Fruit fly (Drosophila melanogaster): ENCODE data around the gene Vps16B.

Vps16B gene

DNA sequence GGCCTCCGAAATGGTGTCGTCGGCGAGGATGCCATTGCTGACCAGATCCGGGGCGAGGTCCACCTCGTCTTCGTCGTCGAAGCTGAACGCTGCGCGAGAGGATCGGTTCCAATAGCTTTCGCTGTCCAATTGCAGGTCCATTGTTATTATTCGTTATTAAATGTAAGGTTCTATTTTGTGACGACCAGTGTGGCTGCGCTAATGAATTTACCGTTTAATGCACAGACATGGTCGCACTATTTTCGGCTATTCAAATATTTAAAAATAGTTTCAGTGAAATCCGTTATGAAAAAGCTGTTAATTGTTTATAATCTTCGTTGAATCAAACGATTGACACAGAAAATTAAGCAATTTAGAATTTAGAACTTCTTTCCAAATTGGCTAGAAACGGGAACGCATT, at the start of gene Vps16B (continued):
- TF ChIP-seq CG16813 (GFP tag; IDR thresholded peaks at IDR 0.05; ENCODE audit: partially characterized antibody) (0 out of 3 replicates have a peak, but pooled peaks have one; percentile 29), CG11696 (GFP tag; IDR thresholded peaks at IDR 0.05) (no peak), CG17802 (tag; optimal IDR thresholded peaks at IDR 0.05) (no peak), Drgx (GFP tag; IDR thresholded peaks at IDR 0.05) (no peak), CG17829 (tag; optimal IDR thresholded peaks at IDR 0.05) (no peak), chm (GFP tag; IDR thresholded peaks at IDR 0.05) (no peak), salm (tag; optimal IDR thresholded peaks at IDR 0.05) (no peak), Sry-δ (GFP tag; optimal IDR thresholded peaks at IDR 0.05) (peak; percentile 15), hkb (optimal IDR thresholded peaks at IDR 0.05) (no peak), hkb (GFP tag; IDR thresholded peaks at IDR 0.05) (no peak), CG2889 (GFP tag; IDR thresholded peaks at IDR 0.05) (no peak), da (GFP tag; optimal IDR thresholded peaks at IDR 0.05) (no peak), CoRest (tag; optimal IDR thresholded peaks at IDR 0.05) (no peak), lov (optimal IDR thresholded peaks at IDR 0.05) (no peak), lov (GFP tag; IDR thresholded peaks at IDR 0.05) (no peak), lilli (GFP tag; optimal IDR thresholded peaks at IDR 0.05) (no peak), MBD-R2 (GFP tag; IDR thresholded peaks at IDR 0.05) (peak; percentile 84), Rfx (GFP tag; IDR thresholded peaks at IDR 0.05) (no peak), NK7.1 (GFP tag; optimal IDR thresholded peaks at IDR 0.05) (no peak), tup (GFP tag; optimal IDR thresholded peaks at IDR 0.05) (no peak), tx (GFP tag; optimal IDR thresholded peaks at IDR 0.05) (no peak), ara (GFP tag; IDR thresholded peaks at IDR 0.05) (no peak), bab2 (GFP tag; optimal IDR thresholded peaks at IDR 0.05) (no peak), ash1 (GFP tag; optimal IDR thresholded peaks at IDR 0.05) (no peak), otp (GFP tag; IDR thresholded peaks at IDR 0.05) (no peak), row (GFP tag; IDR thresholded peaks at IDR 0.05) (no peak), CG14860 (GFP tag; IDR thresholded peaks at IDR 0.05; ENCODE audit: partially characterized antibody) (no peak), CG9797 (GFP tag; optimal IDR thresholded peaks at IDR 0.05) (peak; percentile 58), pum (GFP tag; optimal IDR thresholded peaks at IDR 0.05) (no peak), trem (tag; optimal IDR thresholded peaks at IDR 0.05) (peak; percentile 40), CG2129 (GFP tag; IDR thresholded peaks at IDR 0.05; ENCODE audit: partially characterized antibody) (no peak), unpg (GFP tag; optimal IDR thresholded peaks at IDR 0.05) (no peak), Hr3 (GFP tag; optimal IDR thresholded peaks at IDR 0.05) (no peak), E2f2 (GFP tag; IDR thresholded peaks at IDR 0.05) (peak; percentile 71), ranshi (GFP tag; IDR thresholded peaks at IDR 0.05) (no peak), inv (GFP tag; IDR thresholded peaks at IDR 0.05; ENCODE audit: partially characterized antibody) (no peak), Kr (GFP tag; optimal IDR thresholded peaks at IDR 0.05) (no peak), MESR4 (GFP tag; optimal IDR thresholded peaks at IDR 0.05) (peak; percentile 48), Meics (GFP tag; optimal IDR thresholded peaks at IDR 0.05) (no peak), sqz (GFP tag; optimal IDR thresholded peaks at IDR 0.05) (no peak), fu2 (GFP tag; optimal IDR thresholded peaks at IDR 0.05) (no peak), B-H2 (GFP tag; optimal IDR thresholded peaks at IDR 0.05) (no peak), CG2875 (GFP tag; optimal IDR thresholded peaks at IDR 0.05) (no peak), CG1529 (GFP tag; optimal IDR thresholded peaks at IDR 0.05) (no peak), CG10462 (GFP tag; optimal IDR thresholded peaks at IDR 0.05) (no peak), ind (GFP tag; optimal IDR thresholded peaks at IDR 0.05) (no peak), Neu2 (GFP tag; optimal IDR thresholded peaks at IDR 0.05; ENCODE audit: borderline replicate concordance) (no peak), CG14710 (tag; optimal IDR thresholded peaks at IDR 0.05) (peak; percentile 41), jumu (GFP tag; optimal IDR thresholded peaks at IDR 0.05) (no peak), CG18262 (tag; optimal IDR thresholded peaks at IDR 0.05) (no peak), rib (GFP tag; IDR thresholded peaks at IDR 0.05) (no peak), GATAe (GFP tag; conservative IDR thresholded peaks at IDR 0.05) (no peak), ERR (GFP tag; optimal IDR thresholded peaks at IDR 0.05) (no peak)

Measured in whole organism, embryonic.